Worm (Caenorhabditis elegans) whole organism, L4 larva: ENCODE results near the gene T06E6.15.

Experiments
- R02D3.7 ChIP-seq: fragments of 150-350 bp; sonication (generic microtip); optimal IDR thresholded peaks from 3 replicates; lab custom pipeline; 2014; ENCODE audit warnings: missing biosample characterization, missing genetic modification characterization
- ceh-28 ChIP-seq: fragments of 150-350 bp; optimal IDR thresholded peaks from 2 replicates; lab custom pipeline; 2014; ENCODE audit warnings: missing biosample characterization, missing genetic modification reagents, missing genetic modification characterization
- egl-43 ChIP-seq: fragments of 200-800 bp; sonication (Bioruptor generic); IDR thresholded peaks from 2 replicates; pipeline ENCODE4 v1.3.6; 2022; ENCODE audit warnings: missing genetic modification reagents, missing genetic modification characterization, missing compliant biosample characterization
- lin-13 ChIP-seq: fragments of 150-350 bp; optimal IDR thresholded peaks from 2 replicates; lab custom pipeline; 2014; ENCODE audit warnings: missing biosample characterization, missing genetic modification reagents, missing genetic modification characterization
- lin-15B ChIP-seq: fragments of 150-350 bp; sonication (generic microtip); optimal IDR thresholded peaks from 3 replicates; lab custom pipeline; 2014; ENCODE audit warnings: missing biosample characterization, missing genetic modification characterization
- lir-3 ChIP-seq: sonication (generic microtip); optimal IDR thresholded peaks from 2 replicates; lab custom pipeline; 2016; ENCODE audit warnings: mild to moderate bottlenecking, missing genetic modification characterization, missing compliant biosample characterization
- mdt-29 ChIP-seq: fragments of 200-800 bp; sonication (Bioruptor generic); IDR thresholded peaks from 2 replicates; pipeline ENCODE4 v1.3.6; 2022; ENCODE audit warnings: missing genetic modification reagents, missing genetic modification characterization, missing compliant biosample characterization
- nhr-76 ChIP-seq: fragments of 150-350 bp; optimal IDR thresholded peaks from 2 replicates; lab custom pipeline; 2014; ENCODE audit warnings: missing biosample characterization, missing genetic modification characterization
- nhr-77 ChIP-seq: fragments of 150-350 bp; optimal IDR thresholded peaks from 2 replicates; lab custom pipeline; 2014; ENCODE audit warnings: missing biosample characterization, missing genetic modification characterization
- pha-4 ChIP-seq, 2 experiments: fragments of 150-350 bp in 1 of 2; fragments of 200-800 bp in 1 of 2; sonication (Bioruptor generic) in 1 of 2; IDR thresholded peaks in 1 of 2; optimal IDR thresholded peaks in 1 of 2; 2 replicates each; pipeline versions ENCODE4 v1.3.6 to Lab custom; 2014 to 2022; ENCODE audit warnings: missing genetic modification characterization in 2 of 2, missing genetic modification reagents in 2 of 2, missing biosample characterization in 1 of 2, missing compliant biosample characterization in 1 of 2
- pqm-1 ChIP-seq: sonication (generic microtip); optimal IDR thresholded peaks from 2 replicates; lab custom pipeline; 2017; ENCODE audit warnings: missing biosample characterization, missing genetic modification characterization
- snpc-1.2 ChIP-seq: fragments of 200-800 bp; sonication (Bioruptor generic); IDR thresholded peaks from 2 replicates; pipeline ENCODE4 v1.3.6; 2022; ENCODE audit warnings: missing genetic modification reagents, missing genetic modification characterization, missing compliant biosample characterization
- snpc-4 ChIP-seq: fragments of 150-350 bp; optimal IDR thresholded peaks from 2 replicates; lab custom pipeline; 2014; ENCODE audit warnings: missing biosample characterization, missing genetic modification characterization

DNA sequence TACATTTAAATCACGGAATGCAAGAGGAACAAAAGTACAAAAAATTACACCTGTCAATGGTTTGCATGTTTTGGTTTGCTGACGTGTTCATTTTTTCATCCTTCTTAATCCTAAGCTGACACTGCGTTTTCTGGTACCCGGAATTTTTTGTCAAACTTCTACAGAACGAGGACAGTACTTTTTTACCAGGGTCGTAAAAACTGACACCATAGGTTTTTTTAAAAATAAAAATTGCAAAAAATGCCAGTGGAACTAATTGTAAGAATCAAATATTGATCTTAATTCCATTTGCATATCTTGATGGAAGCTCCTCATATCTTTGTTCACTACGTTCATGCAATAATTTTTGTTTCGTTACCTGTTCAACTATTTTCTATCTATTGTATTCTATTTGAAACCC, 5.3 kb upstream of the T06E6.15 start, which contains the start of gene srh-258:
- no peak for TF ChIP-seq mdt-29 (GFP tag; lab: Robert Waterston, UW)
- TF ChIP-seq snpc-4 (tag; lab: Kevin White, UChicago): no peak
- no peak for TF ChIP-seq lin-15B (tag; lab: Kevin White, UChicago)
- no peak for TF ChIP-seq nhr-76 (tag; lab: Kevin White, UChicago)
- TF ChIP-seq snpc-1.2 (GFP tag; lab: Robert Waterston, UW): no peak
- TF ChIP-seq lin-13 (GFP tag; lab: Kevin White, UChicago): no peak
- TF ChIP-seq pha-4 (GFP tag; IDR thresholded peaks at IDR 0.05; lab: Robert Waterston, UW): no peak
- TF ChIP-seq pha-4 (tag; optimal IDR thresholded peaks at IDR 0.05; lab: Kevin White, UChicago): no peak
- no peak for TF ChIP-seq lir-3 (tag; lab: Kevin White, UChicago)
- TF ChIP-seq ceh-28 (tag; lab: Kevin White, UChicago): no peak
- TF ChIP-seq pqm-1 (tag; lab: Kevin White, UChicago): no peak
- TF ChIP-seq egl-43 (GFP tag; lab: Robert Waterston, UW): no peak
- no peak for TF ChIP-seq R02D3.7
- TF ChIP-seq nhr-77 (tag; lab: Kevin White, UChicago): no peak
